Fruit fly (Drosophila melanogaster) whole organism, embryonic: Measurements from ENCODE around the gene RhoGAP100F.

Experiments
- Atf6 ChIP-seq: fragments of 200-800 bp; sonication (Bioruptor generic); IDR thresholded peaks from 2 replicates; pipeline ENCODE4 v1.3.6; 2022; ENCODE audit warnings: missing biosample characterization, missing genetic modification characterization
- CG10979 ChIP-seq: fragments of 200-800 bp; sonication (Bioruptor generic); optimal IDR thresholded peaks from 2 replicates; lab custom pipeline; 2018; ENCODE audit warnings: missing biosample characterization, mild to moderate bottlenecking, missing genetic modification characterization, moderate library complexity
- CG15601 ChIP-seq: fragments of 200-800 bp; sonication (Bioruptor generic); optimal IDR thresholded peaks from 3 replicates; lab custom pipeline; 2019; ENCODE audit warnings: missing biosample characterization, mild to moderate bottlenecking, missing genetic modification characterization, moderate library complexity
- CG1603 ChIP-seq: fragments of 200-800 bp; sonication (Bioruptor generic); optimal IDR thresholded peaks from 2 replicates; lab custom pipeline; 2019; ENCODE audit warnings: missing biosample characterization, mild to moderate bottlenecking, missing genetic modification characterization, moderate library complexity
- CG17912 ChIP-seq: fragments of 200-800 bp; sonication (Bioruptor generic); optimal IDR thresholded peaks from 2 replicates; lab custom pipeline; 2018; ENCODE audit warnings: missing biosample characterization, mild to moderate bottlenecking, missing genetic modification characterization
- CG18476 ChIP-seq: fragments of 200-800 bp; sonication (Bioruptor generic); optimal IDR thresholded peaks from 2 replicates; lab custom pipeline; 2016; ENCODE audit warnings: missing biosample characterization, mild to moderate bottlenecking, missing genetic modification characterization
- NFAT ChIP-seq: fragments of 200-800 bp; sonication (Bioruptor generic); IDR thresholded peaks from 2 replicates; pipeline ENCODE4 v1.3.6; 2022; ENCODE audit warnings: missing biosample characterization, missing genetic modification characterization
- Sox102F ChIP-seq: fragments of 200-800 bp; sonication (Bioruptor generic); optimal IDR thresholded peaks from 2 replicates; lab custom pipeline; 2018; ENCODE audit warnings: missing biosample characterization, mild to moderate bottlenecking, missing genetic modification characterization, moderate library complexity
- chm ChIP-seq: fragments of 200-800 bp; sonication (Bioruptor generic); IDR thresholded peaks from 2 replicates; pipeline ENCODE4 v1.3.6; 2022; ENCODE audit warnings: missing biosample characterization, missing genetic modification characterization
- kni ChIP-seq: fragments of 200-800 bp; sonication (Bioruptor generic); optimal IDR thresholded peaks from 3 replicates; lab custom pipeline; 2017; ENCODE audit warnings: mild to moderate bottlenecking, missing biosample characterization, missing genetic modification reagents, missing genetic modification characterization
- nerfin-1 ChIP-seq: fragments of 200-800 bp; sonication (Bioruptor generic); optimal IDR thresholded peaks from 3 replicates; lab custom pipeline; 2019; ENCODE audit warnings: missing biosample characterization, mild to moderate bottlenecking, missing genetic modification characterization, moderate library complexity

DNA sequence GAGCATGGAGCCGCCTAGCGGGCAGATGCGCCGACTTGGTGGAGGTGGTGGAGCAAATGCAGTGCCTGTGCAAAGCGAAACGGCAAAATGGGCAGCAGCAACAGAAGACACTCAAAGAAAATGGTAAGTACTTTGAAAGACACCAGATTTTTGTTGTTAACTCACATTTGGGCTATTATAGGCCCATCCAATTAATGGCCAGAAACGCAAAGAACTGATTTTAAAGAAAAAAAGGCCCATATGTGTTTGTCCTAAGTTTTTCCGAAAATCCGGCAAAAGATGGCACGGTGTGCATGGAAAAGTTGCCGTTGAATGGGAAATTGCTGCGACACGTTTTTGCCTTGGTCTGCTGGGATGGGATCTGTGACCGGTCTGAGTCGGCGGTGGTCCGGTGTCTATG, 44.2 kb upstream of the RhoGAP100F start:
- TF ChIP-seq kni: no peak
- TF ChIP-seq CG18476 (GFP tag; lab: Kevin White, UChicago): no peak
- TF ChIP-seq Sox102F (GFP tag; lab: Kevin White, UChicago): no peak
- TF ChIP-seq CG10979 (tag; lab: Kevin White, UChicago): no peak
- no peak for TF ChIP-seq chm
- no peak for TF ChIP-seq nerfin-1 (tag; lab: Kevin White, UChicago)
- no peak for TF ChIP-seq CG17912 (GFP tag; lab: Kevin White, UChicago)
- no peak for TF ChIP-seq Atf6 (GFP tag; lab: Robert Waterston, UW)
- TF ChIP-seq CG1603 (tag; lab: Kevin White, UChicago): no peak
- TF ChIP-seq CG15601 (tag; lab: Kevin White, UChicago): no peak
- TF ChIP-seq NFAT (GFP tag; lab: Robert Waterston, UW): no peak
